Worm (Caenorhabditis elegans) whole organism, midembryonic: ENCODE measurements around the gene C14A6.5.

Experiments
- T22C8.4 ChIP-seq: fragments of 200-800 bp; sonication (Bioruptor generic); IDR thresholded peaks from 2 replicates; pipeline ENCODE4 v1.3.6; 2022; ENCODE audit warnings: missing genetic modification characterization, missing compliant biosample characterization
- cog-1 ChIP-seq: sonication (generic microtip); optimal IDR thresholded peaks from 2 replicates; lab custom pipeline; 2016; ENCODE audit warnings: missing genetic modification characterization, missing compliant biosample characterization
- flt-1 ChIP-seq: fragments of 200-800 bp; sonication (Bioruptor generic); IDR thresholded peaks from 2 replicates; pipeline ENCODE4 v1.3.6; 2022; ENCODE audit warnings: missing genetic modification characterization, missing compliant biosample characterization
- med-1 ChIP-seq: sonication (generic microtip); optimal IDR thresholded peaks from 2 replicates; lab custom pipeline; 2017; ENCODE audit warnings: missing genetic modification characterization, mild to moderate bottlenecking, missing compliant biosample characterization, antibody characterized with exemption, missing genetic modification reagents; ENCODE audit not compliant: insufficient read depth
- ref-1 ChIP-seq: fragments of 200-800 bp; sonication (Bioruptor generic); conservative IDR thresholded peaks from 2 replicates; pipeline ENCODE4 v1.3.6; 2022; ENCODE audit warnings: missing genetic modification reagents, missing genetic modification characterization, missing compliant biosample characterization
- tab-1 ChIP-seq: fragments of 200-800 bp; sonication (Bioruptor generic); IDR thresholded peaks from 2 replicates; pipeline ENCODE4 v1.3.6; 2022; ENCODE audit warnings: missing genetic modification characterization, missing compliant biosample characterization
- ztf-23 ChIP-seq: fragments of 200-800 bp; sonication (Bioruptor generic); IDR thresholded peaks from 2 replicates; pipeline ENCODE4 v1.3.6; 2022; ENCODE audit warnings: missing genetic modification reagents, missing genetic modification characterization, missing compliant biosample characterization
- ztf-29 ChIP-seq: fragments of 200-800 bp; sonication (Bioruptor generic); IDR thresholded peaks from 2 replicates; pipeline ENCODE4 v1.3.6; 2022; ENCODE audit warnings: missing genetic modification reagents, missing genetic modification characterization, missing compliant biosample characterization

DNA sequence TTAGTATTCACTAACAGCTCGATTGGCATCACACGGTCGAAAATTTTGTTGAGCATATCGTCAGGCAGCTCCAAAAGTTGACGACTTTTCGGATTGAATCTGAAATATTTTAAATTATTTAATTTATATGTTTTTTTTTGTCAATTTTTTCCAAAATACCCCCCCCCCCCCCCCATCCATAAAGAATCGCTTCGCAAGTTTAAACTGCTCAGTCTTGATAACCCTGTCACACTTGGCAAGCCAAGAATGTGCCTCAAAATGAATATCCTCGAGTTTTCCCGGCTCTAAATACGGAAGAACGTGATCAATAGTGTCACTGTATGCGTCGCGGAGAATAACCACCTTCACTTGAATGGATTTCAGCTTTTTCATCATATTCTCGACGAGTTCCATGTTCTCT, 31.5 kb downstream of the C14A6.5 start, which contains the start of gene Y37H2A.18:
- TF ChIP-seq ref-1 (GFP tag; lab: Robert Waterston, UW) = no peak
- TF ChIP-seq med-1 (GFP tag; lab: Kevin White, UChicago) = no peak
- no peak for TF ChIP-seq tab-1 (GFP tag; lab: Robert Waterston, UW)
- TF ChIP-seq ztf-29 (GFP tag; lab: Robert Waterston, UW) = no peak
- no peak for TF ChIP-seq cog-1 (tag; lab: Kevin White, UChicago)
- TF ChIP-seq ztf-23 (GFP tag; lab: Robert Waterston, UW) = no peak
- TF ChIP-seq flt-1 = no peak
- no peak for TF ChIP-seq T22C8.4 (GFP tag; lab: Robert Waterston, UW)
